Worm (Caenorhabditis elegans) whole organism, young adult: ENCODE measurements around the gene F37C12.18.

Experiments used
- B0336.3 ChIP-seq: fragments of 200-800 bp; sonication (Bioruptor generic); IDR thresholded peaks from 2 replicates; pipeline ENCODE4 v1.3.6; 2022; ENCODE audit warnings: missing genetic modification characterization, missing compliant biosample characterization
- F22D6.2 ChIP-seq: sonication (generic microtip); optimal IDR thresholded peaks from 2 replicates; lab custom pipeline; 2016; ENCODE audit warnings: mild to moderate bottlenecking, missing genetic modification characterization, missing compliant biosample characterization
- fkh-3 ChIP-seq: sonication (generic microtip); optimal IDR thresholded peaks from 2 replicates; lab custom pipeline; 2016; ENCODE audit warnings: mild to moderate bottlenecking, missing genetic modification characterization, missing compliant biosample characterization
- lin-35 ChIP-seq, 3 experiments: fragments of 150-350 bp in 2 of 3; sonication (generic microtip) in 1 of 3; optimal IDR thresholded peaks; 2 replicates each; lab custom pipeline; 2014 to 2018; ENCODE audit warnings: missing biosample characterization in 3 of 3, missing genetic modification characterization in 3 of 3, missing genetic modification reagents in 3 of 3
- madf-6 ChIP-seq: fragments of 200-800 bp; sonication (Bioruptor generic); IDR thresholded peaks from 2 replicates; pipeline ENCODE4 v1.3.6; 2022; ENCODE audit warnings: missing genetic modification reagents, missing genetic modification characterization, missing compliant biosample characterization
- pha-4 ChIP-seq: fragments of 150-350 bp; sonication (generic microtip); optimal IDR thresholded peaks from 2 replicates; lab custom pipeline; 2014; ENCODE audit warnings: missing biosample characterization, missing genetic modification reagents, missing genetic modification characterization
- xnd-1 ChIP-seq: sonication (generic microtip); optimal IDR thresholded peaks from 2 replicates; lab custom pipeline; 2016; ENCODE audit warnings: missing genotype, missing genetic modification reagents, missing genetic modification characterization, missing compliant biosample characterization
- ztf-22 ChIP-seq: fragments of 200-800 bp; sonication (Bioruptor generic); optimal IDR thresholded peaks from 2 replicates; lab custom pipeline; 2018; ENCODE audit warnings: mild to moderate bottlenecking, missing genetic modification characterization, moderate library complexity, missing compliant biosample characterization
- ztf-6 ChIP-seq: fragments of 200-800 bp; sonication (Bioruptor generic); IDR thresholded peaks from 2 replicates; pipeline ENCODE4 v1.3.6; 2022; ENCODE audit warnings: missing genetic modification reagents, missing genetic modification characterization, missing compliant biosample characterization

- TF ChIP-seq F22D6.2 (tag; lab: Kevin White, UChicago) (no peak), ztf-6 (GFP tag; lab: Robert Waterston, UW) (no peak), B0336.3 (GFP tag; lab: Robert Waterston, UW) (no peak), fkh-3 (no peak), xnd-1 (tag; lab: Kevin White, UChicago) (no peak), pha-4 (tag; lab: Kevin White, UChicago) (no peak), lin-35 (GFP tag; optimal IDR thresholded peaks at IDR 0.05; lab: Kevin White, UChicago) (no peak), ztf-22 (GFP tag; lab: Kevin White, UChicago) (no peak), madf-6 (GFP tag; lab: Robert Waterston, UW) (no peak)
Observed at ce11 chrIII:7226607-7227006, 31.4 kb upstream of the F37C12.18 start, which contains the start of gene hsp-75.
